Fruit fly (Drosophila melanogaster) S2 (cell line): Measurements from ENCODE around the gene CG32106.

ENCODE experiments used
- CG8478 ChIP-seq: fragments of >200 bp; optimal IDR thresholded peaks from 2 replicates; lab custom pipeline; 2018
- CTCF ChIP-seq, 2 experiments: fragments of >200 bp; optimal IDR thresholded peaks; 2 replicates each; lab custom pipeline; 2018

DNA sequence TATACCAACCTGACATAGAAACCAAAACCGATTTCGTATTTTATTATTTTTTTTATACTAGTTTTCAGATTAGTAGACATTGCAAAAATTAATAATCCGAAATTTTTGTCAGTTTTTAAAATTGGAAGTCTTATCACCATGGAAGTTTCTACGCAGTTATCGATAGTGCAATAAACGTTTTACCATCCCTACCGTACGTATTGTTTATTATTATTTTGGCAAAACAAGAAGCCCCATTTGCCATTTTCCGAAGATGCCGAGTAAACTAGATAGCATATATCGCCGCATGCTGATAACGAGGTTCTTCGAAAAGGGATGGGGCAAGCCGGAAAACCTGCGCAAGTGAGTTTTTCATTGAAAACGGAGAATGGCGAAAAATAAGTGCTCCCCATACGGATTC is 36.9 kb downstream of the CG32106 start, which contains the start of gene CG32112:
- TF ChIP-seq CG8478 (lab: Kevin White, UChicago) (no peak), CTCF (optimal IDR thresholded peaks at IDR 0.05; lab: Kevin White, UChicago) (no peak)
